Fruit fly (Drosophila melanogaster) whole organism: Measurements from ENCODE around the gene CG12171.

Experiments
- CG8478 ChIP-seq: fragments of >200 bp; optimal IDR thresholded peaks from 2 replicates; lab custom pipeline; 2018; ENCODE audit warnings: inconsistent platforms
- Dll ChIP-seq: fragments of >200 bp; optimal IDR thresholded peaks from 2 replicates; lab custom pipeline; 2017
- EcR ChIP-seq, 2 experiments: fragments of >200 bp; optimal IDR thresholded peaks; 2 replicates each; lab custom pipeline; 2017; ENCODE audit warnings: missing biosample characterization in 2 of 2, missing genetic modification characterization in 2 of 2, missing genetic modification reagents in 2 of 2
- usp ChIP-seq: fragments of >200 bp; optimal IDR thresholded peaks from 2 replicates; lab custom pipeline; 2017; ENCODE audit warnings: missing biosample characterization, missing genetic modification characterization, mixed read lengths

DNA sequence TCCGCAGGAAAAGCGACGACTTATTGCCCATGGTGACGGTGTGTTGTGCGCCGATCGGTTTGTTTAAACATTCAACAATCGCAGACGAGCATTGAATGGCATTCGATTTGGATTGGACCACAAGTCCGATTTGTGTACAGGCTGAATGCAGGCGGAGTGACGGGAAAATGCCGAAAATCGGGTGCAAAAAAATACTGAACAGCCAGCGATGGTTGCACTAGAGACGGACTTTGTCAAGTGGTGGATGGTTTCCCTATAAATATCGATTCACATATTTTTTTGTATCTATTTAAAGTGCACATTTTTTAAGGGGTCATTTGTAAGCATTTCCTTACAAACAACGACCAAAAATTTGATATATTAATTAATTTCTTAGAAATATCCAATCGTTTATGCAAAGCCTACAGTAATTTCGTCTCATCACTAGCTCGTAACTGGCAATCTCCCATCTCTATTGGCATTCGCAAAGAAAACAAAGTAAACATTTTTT is 21.3 kb downstream of the CG12171 start, which contains the start of the genes elm and MED27:
- TF ChIP-seq CG8478 (lab: Kevin White, UChicago): no peak
- TF ChIP-seq usp (GFP tag; lab: Kevin White, UChicago): no peak
- no peak for TF ChIP-seq EcR (GFP tag; optimal IDR thresholded peaks at IDR 0.05; lab: Kevin White, UChicago)
- no peak for TF ChIP-seq Dll (lab: Kevin White, UChicago)
